Fruit fly (Drosophila melanogaster): ENCODE measurements around the gene ouib.
A peak's percentile ranks its signal among the peaks of the same experiment; 100 is the strongest.

ouib gene

dm6 chr3R:8747871-8748775 is 22.8 kb downstream of the ouib start:
- TF ChIP-seq Pif1A (GFP tag; optimal IDR thresholded peaks at IDR 0.05) (peak; percentile 96), CG13204 (GFP tag; optimal IDR thresholded peaks at IDR 0.05) (peak; percentile 40), CG8159 (tag; optimal IDR thresholded peaks at IDR 0.05) (peak; percentile 79), D1 (tag; optimal IDR thresholded peaks at IDR 0.05) (peak; percentile 32), rn (GFP tag; IDR thresholded peaks at IDR 0.05) (peak; percentile 40), CG34367 (tag; optimal IDR thresholded peaks at IDR 0.05) (peak; percentile 71), Ets98B (GFP tag; IDR thresholded peaks at IDR 0.05) (peak; percentile 68), gl (tag; optimal IDR thresholded peaks at IDR 0.05) (peak; percentile 1), CG15710 (tag; optimal IDR thresholded peaks at IDR 0.05) (peak; percentile 77), CG8301 (tag; optimal IDR thresholded peaks at IDR 0.05) (peak; percentile 72), CG14655 (GFP tag; optimal IDR thresholded peaks at IDR 0.05) (peak; percentile 77), fd96Ca (GFP tag; IDR thresholded peaks at IDR 0.05) (peak; percentile 58; the same call in 2 of the 3 replicates), CG17806 (tag; optimal IDR thresholded peaks at IDR 0.05) (peak; percentile 64), CG32121 (GFP tag; IDR thresholded peaks at IDR 0.05) (peak; percentile 83), CG10348 (GFP tag; IDR thresholded peaks at IDR 0.05) (0 out of 2 replicates have a peak, but pooled peaks have one; percentile 40), Pif1B (GFP tag; optimal IDR thresholded peaks at IDR 0.05) (peak; percentile 94), CG9948 (tag; optimal IDR thresholded peaks at IDR 0.05) (no peak), Snoo (tag; optimal IDR thresholded peaks at IDR 0.05) (peak; percentile 83), EcR (GFP tag; optimal IDR thresholded peaks at IDR 0.05) (peak; percentile 94), CG12605 (GFP tag; IDR thresholded peaks at IDR 0.05) (peak; percentile 42; the same call in 1 of the 2 replicates), CG4496 (GFP tag; IDR thresholded peaks at IDR 0.05) (peak; percentile 75; the same call in 2 of the 3 replicates)

- TF ChIP-seq fd96Ca (GFP tag; IDR thresholded peaks at IDR 0.05) (no peak), CG34367 (tag; optimal IDR thresholded peaks at IDR 0.05) (no peak), Pif1A (GFP tag; optimal IDR thresholded peaks at IDR 0.05) (no peak), CG17806 (tag; optimal IDR thresholded peaks at IDR 0.05) (no peak), CG12605 (GFP tag; IDR thresholded peaks at IDR 0.05) (no peak), Ets98B (GFP tag; IDR thresholded peaks at IDR 0.05) (no peak), CG14655 (GFP tag; optimal IDR thresholded peaks at IDR 0.05) (no peak), CG8159 (tag; optimal IDR thresholded peaks at IDR 0.05) (no peak), rn (GFP tag; IDR thresholded peaks at IDR 0.05) (no peak), CG10348 (GFP tag; IDR thresholded peaks at IDR 0.05) (no peak), CG8301 (tag; optimal IDR thresholded peaks at IDR 0.05) (no peak), CG9948 (tag; optimal IDR thresholded peaks at IDR 0.05) (no peak), gl (tag; optimal IDR thresholded peaks at IDR 0.05) (no peak), CG13204 (GFP tag; optimal IDR thresholded peaks at IDR 0.05) (no peak), Snoo (tag; optimal IDR thresholded peaks at IDR 0.05) (no peak), EcR (GFP tag; optimal IDR thresholded peaks at IDR 0.05) (no peak), Pif1B (GFP tag; optimal IDR thresholded peaks at IDR 0.05) (no peak), CG4496 (GFP tag; IDR thresholded peaks at IDR 0.05) (no peak)
Measured at dm6 chr3R:8748776-8749126, 23.5 kb downstream of the ouib start.

- TF ChIP-seq CG10348 (GFP tag; IDR thresholded peaks at IDR 0.05), result no peak
- no peak for TF ChIP-seq Pif1B (GFP tag; optimal IDR thresholded peaks at IDR 0.05)
- TF ChIP-seq CG15710 (tag; optimal IDR thresholded peaks at IDR 0.05), result no peak
Measured at dm6 chr3R:8767998-8768397, 42.7 kb downstream of the ouib start, which contains the start of the genes CG34135 and CG11768. TSS of gene CG34135 (minus strand) at chr3R:8768191. TSS of gene CG11768 (minus strand) at chr3R:8768200.

dm6 chr3R:8769094-8769493 is 43.8 kb downstream of the ouib start, which contains the start of gene CG8236:
TSS of gene CG8236 (plus strand) at chr3R:8769394.
- TF ChIP-seq CG8301 (tag; optimal IDR thresholded peaks at IDR 0.05) (no peak), fd96Ca (GFP tag; IDR thresholded peaks at IDR 0.05) (no peak), Pif1A (GFP tag; optimal IDR thresholded peaks at IDR 0.05) (no peak), gl (tag; optimal IDR thresholded peaks at IDR 0.05) (no peak), Pif1B (GFP tag; optimal IDR thresholded peaks at IDR 0.05) (no peak), D1 (tag; optimal IDR thresholded peaks at IDR 0.05) (no peak), CG32121 (GFP tag; IDR thresholded peaks at IDR 0.05) (no peak), CG34367 (tag; optimal IDR thresholded peaks at IDR 0.05) (no peak), rn (GFP tag; IDR thresholded peaks at IDR 0.05) (no peak), CG12605 (GFP tag; IDR thresholded peaks at IDR 0.05) (no peak), CG14655 (GFP tag; optimal IDR thresholded peaks at IDR 0.05) (no peak), CG4496 (GFP tag; IDR thresholded peaks at IDR 0.05) (no peak), Ets98B (GFP tag; IDR thresholded peaks at IDR 0.05) (no peak), CG8159 (tag; optimal IDR thresholded peaks at IDR 0.05) (no peak), CG13204 (GFP tag; optimal IDR thresholded peaks at IDR 0.05) (no peak), CG10348 (GFP tag; IDR thresholded peaks at IDR 0.05) (no peak)

- TF ChIP-seq CG4496 (GFP tag; IDR thresholded peaks at IDR 0.05) (no peak), D1 (tag; optimal IDR thresholded peaks at IDR 0.05) (no peak), rn (GFP tag; IDR thresholded peaks at IDR 0.05) (no peak), Ets98B (GFP tag; IDR thresholded peaks at IDR 0.05) (no peak), Pif1A (GFP tag; optimal IDR thresholded peaks at IDR 0.05) (no peak), CG15710 (tag; optimal IDR thresholded peaks at IDR 0.05) (no peak), CG10348 (GFP tag; IDR thresholded peaks at IDR 0.05) (no peak), CG8159 (tag; optimal IDR thresholded peaks at IDR 0.05) (no peak), CG8301 (tag; optimal IDR thresholded peaks at IDR 0.05) (no peak), CG17806 (tag; optimal IDR thresholded peaks at IDR 0.05) (no peak), CG34367 (tag; optimal IDR thresholded peaks at IDR 0.05) (no peak), gl (tag; optimal IDR thresholded peaks at IDR 0.05) (no peak), CG12605 (GFP tag; IDR thresholded peaks at IDR 0.05) (no peak), Pif1B (GFP tag; optimal IDR thresholded peaks at IDR 0.05) (no peak), fd96Ca (GFP tag; IDR thresholded peaks at IDR 0.05) (no peak), Snoo (tag; optimal IDR thresholded peaks at IDR 0.05) (no peak), CG13204 (GFP tag; optimal IDR thresholded peaks at IDR 0.05) (no peak)
Measured at dm6 chr3R:8772591-8772990, 47.3 kb downstream of the ouib start, which contains the start of gene CG13318. TSS of gene CG13318 (minus strand) at chr3R:8772691.
